Worm (Caenorhabditis elegans) whole organism, dauer: ENCODE results near the gene acdh-6.

ENCODE experiments used
- unc-62 ChIP-seq: sonication (generic microtip); optimal IDR thresholded peaks from 2 replicates; lab custom pipeline; 2017; ENCODE audit warnings: missing biosample characterization, missing genetic modification reagents, missing genetic modification characterization

Gene acdh-6

DNA sequence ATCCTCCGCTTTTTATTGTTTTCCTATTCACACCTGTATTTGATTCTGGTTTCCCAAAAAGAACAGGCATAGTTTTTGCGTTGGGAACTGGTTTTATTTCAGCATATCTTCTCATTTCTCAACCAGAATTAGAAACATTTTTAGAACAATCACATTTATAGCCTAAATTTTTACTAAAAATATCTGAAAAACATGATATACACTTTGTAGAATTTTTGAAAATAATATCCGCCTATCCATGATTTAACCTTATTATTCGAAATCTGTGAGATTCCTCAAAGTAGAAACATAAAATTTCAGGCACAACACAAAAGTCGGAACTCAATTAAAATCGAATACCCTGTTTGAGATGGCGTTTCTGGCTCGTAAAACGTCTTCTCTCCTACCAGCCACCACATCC is at the start of gene acdh-6:
TSS of gene acdh-6 (plus strand) at position 301 of the 400 bp plus-strand sequence.
- TF ChIP-seq unc-62 (GFP tag; lab: Kevin White, UChicago) = no peak

DNA sequence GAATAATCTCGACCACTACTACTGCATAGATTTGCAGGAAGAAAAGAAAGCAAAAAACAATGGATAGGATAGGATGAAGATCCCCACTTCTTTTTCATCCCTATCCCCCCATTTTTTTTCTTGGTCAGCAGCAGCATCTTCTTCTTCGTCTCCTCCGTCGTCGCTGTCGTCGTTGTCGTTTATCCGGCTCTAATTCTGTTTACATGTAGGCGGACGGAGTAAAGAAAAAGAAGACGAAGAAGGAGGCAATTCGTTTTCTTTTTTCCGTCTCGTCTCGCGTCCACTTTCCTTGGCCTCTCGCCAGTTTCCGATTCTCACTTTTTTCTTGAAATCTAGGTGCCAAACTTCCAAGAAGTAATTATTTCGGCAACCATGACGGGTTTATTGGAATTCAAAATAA is 49.2 kb upstream of the acdh-6 start:
- TF ChIP-seq unc-62 (GFP tag; lab: Kevin White, UChicago) = no peak

DNA sequence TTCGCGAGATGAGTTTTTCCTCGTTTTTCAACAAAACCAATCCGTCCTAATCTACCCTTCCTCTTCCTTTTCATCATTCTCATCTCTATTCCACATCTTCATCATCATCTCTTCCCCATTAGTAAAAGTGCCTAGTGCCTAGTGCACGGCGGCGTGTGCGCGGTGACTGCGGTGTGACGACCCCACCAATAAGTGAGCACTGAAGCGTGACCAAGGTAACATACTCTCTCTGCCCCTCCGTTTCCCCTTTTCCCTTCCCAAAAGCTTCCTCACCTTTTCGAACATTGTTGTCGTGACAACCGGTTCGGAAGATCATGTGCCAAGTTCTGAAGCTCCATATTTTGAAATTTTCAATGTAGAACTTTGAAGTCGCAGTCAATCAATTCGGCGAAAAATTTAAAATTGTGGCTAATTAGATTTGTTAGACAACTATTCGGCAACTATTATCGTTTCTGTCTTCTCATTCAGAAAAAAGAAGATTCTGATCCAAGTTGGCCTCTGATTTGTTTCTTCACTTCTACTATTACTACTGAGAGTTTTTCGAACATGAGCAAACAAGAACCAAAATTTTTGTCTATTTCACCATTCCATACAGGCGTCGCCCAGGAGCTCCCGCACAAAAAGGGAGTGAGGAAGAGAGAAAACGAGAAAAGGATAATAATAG is 48.5 kb upstream of the acdh-6 start:
- TF ChIP-seq unc-62 (GFP tag; lab: Kevin White, UChicago) = no peak

DNA sequence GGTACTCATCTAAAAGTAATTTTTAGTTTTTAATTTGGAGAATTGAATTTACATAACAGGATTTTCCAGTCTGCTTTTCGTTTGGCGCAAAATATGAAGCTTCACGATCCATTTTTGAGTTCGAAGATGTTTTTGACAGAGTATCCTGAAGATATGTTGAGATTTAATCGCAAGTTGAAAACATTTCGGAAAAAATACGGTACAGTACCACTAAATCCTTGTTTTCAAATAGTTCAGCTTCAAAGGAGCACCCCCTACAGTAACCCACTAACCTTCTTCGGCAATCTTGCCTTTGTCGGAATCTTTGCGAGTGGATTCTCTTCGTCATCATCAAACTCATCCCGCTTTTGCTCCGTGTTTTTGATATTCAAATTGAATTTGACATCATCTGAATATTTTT is 41.9 kb upstream of the acdh-6 start:
- TF ChIP-seq unc-62 (GFP tag; lab: Kevin White, UChicago) = no peak

DNA sequence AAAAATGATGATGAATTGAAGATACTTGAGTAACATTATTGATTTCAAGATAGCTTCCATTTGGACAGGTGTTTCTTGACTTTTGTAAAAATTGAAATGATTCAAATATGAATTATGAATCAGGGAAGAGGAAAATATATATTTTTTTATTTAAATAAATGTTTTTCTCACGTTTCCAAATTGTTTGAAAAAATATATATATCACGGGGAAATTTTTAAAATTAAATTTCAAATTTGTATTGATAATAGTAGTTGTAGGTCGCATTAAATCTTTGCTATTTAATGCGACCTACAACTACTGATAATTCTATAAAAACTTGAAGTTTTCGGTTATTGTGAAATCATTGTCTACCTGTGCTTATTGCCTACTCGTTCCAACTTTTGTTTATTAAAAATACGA is 41.0 kb upstream of the acdh-6 start, which contains the start of gene ZC21.8:
TSS of gene ZC21.8 (minus strand) at position 101 of the 400 bp plus-strand sequence.
- no peak for TF ChIP-seq unc-62 (GFP tag; lab: Kevin White, UChicago)

DNA sequence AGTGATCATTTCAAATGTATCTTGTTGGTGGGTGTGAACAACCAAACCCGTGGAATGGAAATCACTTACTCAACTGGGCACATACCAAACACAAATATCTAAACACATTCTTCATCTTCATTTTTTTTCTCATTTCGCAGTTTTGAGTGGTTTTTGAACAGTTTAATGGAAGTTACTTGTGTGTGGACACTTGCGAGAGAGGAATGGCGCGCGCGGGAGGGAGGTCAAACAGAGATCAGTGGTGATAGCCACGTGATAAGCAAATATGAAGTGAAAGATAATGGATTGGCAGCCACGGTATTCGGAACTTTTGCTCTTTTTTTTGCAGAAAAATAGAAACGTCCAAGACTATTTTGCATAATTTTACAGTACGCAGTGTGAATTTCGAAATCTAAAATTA is 40.3 kb upstream of the acdh-6 start:
- no peak for TF ChIP-seq unc-62 (GFP tag; lab: Kevin White, UChicago)

DNA sequence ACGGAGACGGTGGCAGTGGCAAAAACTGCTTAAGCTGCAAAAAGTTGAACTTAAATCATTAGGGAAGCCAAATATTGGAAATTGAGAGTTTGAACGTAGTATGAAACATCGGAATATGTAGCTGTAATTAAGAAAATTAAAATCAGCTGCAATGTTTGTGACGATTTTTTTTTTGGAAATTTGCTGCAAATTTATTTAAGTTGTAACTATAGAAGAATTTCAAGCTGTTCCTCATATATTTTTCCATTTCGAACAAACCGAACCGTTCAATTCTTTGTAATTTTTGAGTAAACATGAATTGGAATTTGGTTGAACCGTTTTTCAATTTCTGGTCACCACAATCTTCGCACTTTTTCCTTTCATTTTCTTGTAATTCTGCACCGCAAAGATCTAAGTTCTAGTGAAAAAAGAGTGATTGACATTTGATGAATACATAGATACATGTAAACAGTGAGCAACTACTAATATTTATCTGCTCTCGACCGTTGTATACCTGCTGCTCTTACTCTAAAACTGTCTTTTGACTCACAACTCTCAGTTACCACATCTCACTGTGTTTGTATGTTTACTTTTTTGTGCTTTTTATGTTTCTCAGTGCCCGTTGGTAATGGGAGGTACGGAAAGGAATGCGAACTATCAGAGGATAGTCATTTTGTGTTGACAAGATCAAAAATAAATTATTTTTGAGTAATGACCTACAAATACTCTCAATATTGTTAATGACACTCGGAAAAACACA is 39.1 kb upstream of the acdh-6 start:
- TF ChIP-seq unc-62 (GFP tag; lab: Kevin White, UChicago) = no peak

DNA sequence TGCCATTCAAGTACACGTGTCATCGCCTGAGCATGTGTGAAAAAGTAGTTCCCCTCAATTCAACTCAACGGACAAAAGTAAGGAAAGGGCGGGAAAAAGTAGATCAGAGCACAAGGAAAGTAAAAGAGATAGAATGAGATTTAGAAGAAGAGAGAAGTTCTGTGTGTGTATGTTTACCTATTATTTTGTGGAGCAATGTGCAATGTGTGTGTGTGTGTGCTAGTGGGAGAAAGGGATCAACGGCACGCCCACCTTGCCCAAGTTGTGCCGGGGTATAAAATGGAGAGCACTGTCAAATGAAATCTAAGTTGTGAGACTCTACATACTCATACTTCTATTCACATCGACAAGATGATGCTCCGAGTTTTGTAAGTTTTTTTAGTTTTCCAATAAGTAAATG is 36.2 kb upstream of the acdh-6 start, which contains the start of gene idpp-15:
TSS of gene idpp-15 (plus strand) at position 301 of the 400 bp plus-strand sequence.
- no peak for TF ChIP-seq unc-62 (GFP tag; lab: Kevin White, UChicago)

DNA sequence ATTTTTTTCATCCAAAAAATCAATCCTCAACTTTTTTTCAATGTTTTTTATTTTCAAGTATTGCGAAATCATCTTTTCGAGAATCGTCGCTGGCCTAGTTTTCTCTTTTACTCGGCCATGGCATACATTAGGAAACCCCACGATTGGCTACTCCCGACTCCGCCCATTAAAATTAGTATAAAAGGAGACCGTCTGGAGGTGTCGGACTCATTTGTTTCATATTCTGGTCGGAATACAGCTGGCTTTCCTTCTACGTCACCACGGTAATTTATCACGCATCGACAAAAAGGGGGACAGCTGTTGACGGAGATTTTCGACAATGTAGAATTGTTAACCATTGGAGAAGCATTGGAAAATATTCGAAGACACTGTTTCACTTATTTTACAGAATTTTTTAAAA is 31.9 kb upstream of the acdh-6 start:
- TF ChIP-seq unc-62 (GFP tag; lab: Kevin White, UChicago) = no peak

DNA sequence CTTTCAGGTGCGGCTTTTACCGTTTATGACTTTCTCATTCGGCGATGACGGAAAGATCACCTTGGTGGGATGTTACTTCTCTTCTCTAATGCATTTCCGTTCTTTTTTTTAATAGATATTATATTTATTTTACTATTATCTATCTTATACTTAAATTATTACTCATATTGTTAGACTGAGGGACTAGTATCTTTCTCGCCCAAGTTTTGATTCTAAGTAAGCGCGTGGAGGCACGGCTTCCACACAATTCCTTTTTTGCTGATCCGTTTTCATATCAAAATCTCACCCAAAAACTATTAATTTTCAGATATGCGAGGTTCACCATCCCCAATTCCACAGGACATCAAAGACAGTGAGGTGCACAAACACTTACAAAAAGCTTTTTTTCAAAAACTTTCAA is 31.2 kb upstream of the acdh-6 start, which contains the start of gene ZC21.10:
TSS of gene ZC21.10 (plus strand) at position 301 of the 400 bp plus-strand sequence.
- TF ChIP-seq unc-62 (GFP tag; lab: Kevin White, UChicago) = no peak

DNA sequence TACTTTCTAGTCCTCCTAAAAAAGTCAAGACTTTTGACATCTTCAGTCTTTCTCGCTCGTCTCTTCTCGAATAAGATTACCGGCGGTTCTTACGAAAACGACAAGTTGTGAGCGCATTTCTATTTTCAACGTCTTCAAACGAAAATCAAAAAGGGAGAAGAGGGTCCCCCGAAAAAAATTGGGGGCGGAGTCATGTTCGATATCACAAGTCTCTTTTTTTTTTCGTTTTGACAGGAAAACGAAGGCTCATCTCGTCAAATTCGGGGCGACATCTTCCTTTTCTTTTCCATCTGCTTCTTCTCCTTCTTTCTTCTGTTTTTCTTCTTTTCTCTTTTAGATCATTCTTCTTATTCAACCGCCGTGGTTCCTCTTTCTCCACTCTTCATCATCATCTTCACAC is 27.0 kb upstream of the acdh-6 start:
- TF ChIP-seq unc-62 (GFP tag; lab: Kevin White, UChicago) = no peak

DNA sequence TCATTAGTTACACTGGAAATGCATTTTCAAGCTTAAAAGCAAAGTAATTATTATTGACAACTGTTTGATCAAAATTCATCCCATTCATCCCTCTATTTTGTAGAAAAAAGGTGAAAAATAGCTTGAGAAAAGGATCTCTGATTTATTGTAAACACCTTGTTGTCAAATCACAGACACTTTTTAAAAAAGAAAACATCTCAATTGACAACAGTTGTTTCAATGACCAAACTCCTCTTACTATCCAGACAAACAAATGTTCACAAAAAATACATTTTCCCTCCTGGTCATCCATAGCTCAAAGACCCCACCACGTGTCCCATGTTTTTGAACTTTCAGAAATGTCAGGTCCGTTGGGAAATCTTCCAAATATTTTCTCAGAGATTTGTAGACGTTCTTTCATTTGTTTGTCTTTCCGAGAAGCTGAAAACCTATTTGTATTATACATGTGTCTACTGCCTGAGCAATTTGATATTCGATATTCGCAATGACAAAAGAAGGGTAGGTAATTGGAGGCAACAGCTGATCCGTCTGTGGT is 26.2 kb upstream of the acdh-6 start, which contains the start of gene trp-1:
TSS of gene trp-1 (plus strand) at position 485 of the 535 bp plus-strand sequence.
- TF ChIP-seq unc-62 (GFP tag; lab: Kevin White, UChicago) = no peak

DNA sequence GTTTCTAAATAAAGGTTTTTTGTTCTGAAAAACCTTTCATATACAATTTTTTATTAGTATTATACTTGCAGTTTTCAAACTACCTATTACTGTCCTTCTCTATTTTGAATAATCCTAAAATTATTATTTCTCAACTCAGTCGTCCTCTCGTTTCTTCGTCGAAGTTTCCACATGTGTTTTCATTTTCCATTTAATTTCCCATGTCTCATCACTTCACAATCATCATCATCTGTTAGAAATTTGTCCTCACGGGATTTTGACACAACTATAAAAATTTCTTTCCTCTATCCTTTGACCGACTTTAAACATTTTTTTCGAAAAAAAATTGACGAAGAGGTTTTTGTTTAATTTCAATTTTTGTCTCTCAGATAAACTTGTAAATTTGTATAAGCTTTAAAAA is 25.5 kb upstream of the acdh-6 start:
- no peak for TF ChIP-seq unc-62 (GFP tag; lab: Kevin White, UChicago)

DNA sequence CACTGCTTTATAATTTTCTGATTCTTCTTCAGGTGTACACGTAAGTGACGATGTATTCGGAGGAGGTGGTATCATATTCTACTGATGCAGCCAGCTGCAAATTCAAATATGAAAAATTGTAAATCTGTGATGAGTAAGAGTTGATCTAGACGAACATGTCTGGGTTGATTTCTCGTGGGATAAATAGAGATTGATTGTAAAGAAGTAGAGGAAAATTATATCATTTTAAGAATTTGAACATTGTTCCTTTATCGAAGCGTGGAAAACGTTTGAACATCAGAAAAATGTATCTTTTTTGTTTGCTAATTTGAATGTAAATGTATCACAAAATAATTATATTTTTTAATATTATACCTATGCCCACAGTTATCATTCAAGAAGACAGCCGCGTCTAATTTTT is 15.4 kb upstream of the acdh-6 start, which contains the start of gene ZC21.6:
TSS of gene ZC21.6 (minus strand) at position 101 of the 400 bp plus-strand sequence.
- TF ChIP-seq unc-62 (GFP tag; lab: Kevin White, UChicago) = no peak

DNA sequence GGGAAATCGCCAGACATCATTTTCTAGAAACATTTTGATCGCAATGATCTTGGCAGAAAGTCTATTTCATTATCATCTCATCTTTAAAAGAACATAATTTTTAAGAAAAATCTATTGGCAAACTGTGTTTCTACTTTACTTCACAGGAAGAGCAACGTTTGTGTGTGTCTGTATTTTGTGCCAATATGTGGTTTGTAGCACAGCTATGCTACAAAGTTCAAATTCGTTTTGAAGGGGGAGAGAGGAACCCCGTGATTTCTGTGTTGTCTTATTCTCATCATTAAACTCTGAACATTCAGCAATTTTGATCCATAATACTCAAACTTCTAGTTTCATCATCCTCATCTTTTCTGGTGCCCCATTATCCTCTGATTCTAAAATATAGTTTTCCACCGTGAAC is 9.2 kb upstream of the acdh-6 start:
- TF ChIP-seq unc-62 (GFP tag; lab: Kevin White, UChicago) = no peak

DNA sequence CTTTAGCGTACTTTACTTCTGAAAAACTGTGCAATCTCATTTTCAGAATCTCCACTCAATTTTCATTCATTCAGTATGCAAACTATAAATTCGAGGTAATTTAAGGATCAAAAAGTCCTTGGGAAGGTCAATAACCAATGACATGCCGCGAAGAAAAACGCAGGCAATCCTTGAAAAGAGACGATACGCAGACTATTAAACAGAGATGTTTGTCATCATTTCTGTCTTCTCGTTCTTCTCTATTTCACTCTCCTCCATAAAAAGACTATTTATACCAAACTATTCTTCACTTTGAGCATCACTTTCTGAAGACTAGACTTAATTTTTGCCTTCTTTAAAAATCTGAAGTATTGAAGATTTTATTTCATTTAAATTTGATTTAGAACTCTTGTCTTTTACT is 8.8 kb upstream of the acdh-6 start, which contains the start of gene C02D5.4:
TSS of gene C02D5.4 (plus strand) at position 41 of the 400 bp plus-strand sequence.
- TF ChIP-seq unc-62 (GFP tag; lab: Kevin White, UChicago) = no peak
